Worm (Caenorhabditis elegans) whole organism, young adult: ENCODE measurements around the gene clec-240.

Experiments used
- T26A5.8 ChIP-seq: sonication (generic microtip); optimal IDR thresholded peaks from 2 replicates; lab custom pipeline; 2016; ENCODE audit warnings: missing genetic modification characterization, missing compliant biosample characterization
- madf-10 ChIP-seq: sonication (generic microtip); optimal IDR thresholded peaks from 2 replicates; lab custom pipeline; 2016; ENCODE audit warnings: mild to moderate bottlenecking, missing genetic modification characterization, missing compliant biosample characterization

DNA sequence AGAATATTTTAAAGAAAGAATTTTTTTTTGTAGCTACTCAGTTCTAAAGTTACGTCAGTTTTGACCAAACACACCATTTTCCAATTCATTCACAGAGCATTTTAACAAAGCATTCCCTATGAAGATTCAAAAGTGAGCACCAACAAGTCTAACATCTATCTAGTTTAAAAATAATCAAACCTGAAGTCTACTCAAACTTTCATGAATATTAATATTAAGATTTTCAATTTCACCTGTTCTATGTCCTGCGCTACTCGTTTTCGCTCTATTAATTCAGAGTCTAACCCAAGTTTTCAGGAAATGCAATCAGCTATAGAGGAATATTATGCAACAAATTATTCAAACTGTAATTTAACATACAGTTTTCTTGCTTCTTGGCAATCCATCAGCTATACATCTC is 37.7 kb upstream of the clec-240 start, which contains the start of gene srh-119:
- TF ChIP-seq T26A5.8 (tag; lab: Kevin White, UChicago), result no peak
- TF ChIP-seq madf-10 (tag; lab: Kevin White, UChicago), result no peak
